Fruit fly (Drosophila melanogaster): ENCODE data around the gene CG3106.

Gene CG3106

dm6 chrX:9650757-9651594 is 11.7 kb downstream of the CG3106 start:
- TF ChIP-seq CG12605 (GFP tag; IDR thresholded peaks at IDR 0.05): peak; percentile 97
- peak; percentile 98 for TF ChIP-seq Ets98B (GFP tag; IDR thresholded peaks at IDR 0.05)
- TF ChIP-seq CG8159 (tag; optimal IDR thresholded peaks at IDR 0.05): peak; percentile 97
- peak; percentile 98 for TF ChIP-seq Snoo (tag; optimal IDR thresholded peaks at IDR 0.05)
- TF ChIP-seq D1 (tag; optimal IDR thresholded peaks at IDR 0.05): peak; percentile 82
- peak; percentile 96 for TF ChIP-seq CG32121 (GFP tag; IDR thresholded peaks at IDR 0.05)
- TF ChIP-seq CG17806 (tag; optimal IDR thresholded peaks at IDR 0.05): peak; percentile 96
- peak; percentile 98 for TF ChIP-seq CG34367 (tag; optimal IDR thresholded peaks at IDR 0.05)
- TF ChIP-seq rn (GFP tag; IDR thresholded peaks at IDR 0.05): peak; percentile 96
- peak; percentile 98 for TF ChIP-seq fd96Ca (GFP tag; IDR thresholded peaks at IDR 0.05)
- TF ChIP-seq gl (tag; optimal IDR thresholded peaks at IDR 0.05): peak; percentile 96
- TF ChIP-seq EcR (GFP tag; optimal IDR thresholded peaks at IDR 0.05): peak; percentile 98
- peak; percentile 97 for TF ChIP-seq Pif1A (GFP tag; optimal IDR thresholded peaks at IDR 0.05)
- peak; percentile 98 for TF ChIP-seq CG15710 (tag; optimal IDR thresholded peaks at IDR 0.05)
- peak; percentile 85 for TF ChIP-seq CG10348 (GFP tag; IDR thresholded peaks at IDR 0.05)
- TF ChIP-seq CG13204 (GFP tag; optimal IDR thresholded peaks at IDR 0.05): peak; percentile 97
- peak; percentile 99 for TF ChIP-seq CG14655 (GFP tag; optimal IDR thresholded peaks at IDR 0.05)
- TF ChIP-seq Pif1B (GFP tag; optimal IDR thresholded peaks at IDR 0.05): peak; percentile 98
- TF ChIP-seq CG9948 (tag; optimal IDR thresholded peaks at IDR 0.05): peak; percentile 97
- TF ChIP-seq CG4496 (GFP tag; IDR thresholded peaks at IDR 0.05): peak; percentile 99
- peak; percentile 98 for TF ChIP-seq CG8301 (tag; optimal IDR thresholded peaks at IDR 0.05)

dm6 chrX:9650048-9650447 is 12.7 kb downstream of the CG3106 start:
- TF ChIP-seq CG9948 (tag; optimal IDR thresholded peaks at IDR 0.05): peak; percentile 95
- TF ChIP-seq Pif1B (GFP tag; optimal IDR thresholded peaks at IDR 0.05): peak; percentile 92
- TF ChIP-seq Ets98B (GFP tag; IDR thresholded peaks at IDR 0.05): peak; percentile 94
- peak; percentile 94 for TF ChIP-seq CG15710 (tag; optimal IDR thresholded peaks at IDR 0.05)
- TF ChIP-seq CG32121 (GFP tag; IDR thresholded peaks at IDR 0.05): peak; percentile 78
- TF ChIP-seq CG8159 (tag; optimal IDR thresholded peaks at IDR 0.05): peak; percentile 92
- peak; percentile 93 for TF ChIP-seq CG34367 (tag; optimal IDR thresholded peaks at IDR 0.05)
- peak; percentile 91 for TF ChIP-seq CG12605 (GFP tag; IDR thresholded peaks at IDR 0.05)
- peak; percentile 83 for TF ChIP-seq D1 (tag; optimal IDR thresholded peaks at IDR 0.05)
- 0 out of 2 replicates have a peak, but pooled peaks have one; percentile 34 for TF ChIP-seq CG10348 (GFP tag; IDR thresholded peaks at IDR 0.05)
- peak; percentile 77 for TF ChIP-seq rn (GFP tag; IDR thresholded peaks at IDR 0.05)
- TF ChIP-seq CG17806 (tag; optimal IDR thresholded peaks at IDR 0.05): peak; percentile 96
- TF ChIP-seq CG14655 (GFP tag; optimal IDR thresholded peaks at IDR 0.05): peak; percentile 97
- TF ChIP-seq Pif1A (GFP tag; optimal IDR thresholded peaks at IDR 0.05): peak; percentile 83
- TF ChIP-seq Snoo (tag; optimal IDR thresholded peaks at IDR 0.05): no peak
- TF ChIP-seq CG8301 (tag; optimal IDR thresholded peaks at IDR 0.05): peak; percentile 96
- TF ChIP-seq CG13204 (GFP tag; optimal IDR thresholded peaks at IDR 0.05): peak; percentile 77
- TF ChIP-seq gl (tag; optimal IDR thresholded peaks at IDR 0.05): peak; percentile 80
- TF ChIP-seq EcR (GFP tag; optimal IDR thresholded peaks at IDR 0.05): peak; percentile 24
- peak; percentile 96 for TF ChIP-seq CG4496 (GFP tag; IDR thresholded peaks at IDR 0.05)
- TF ChIP-seq fd96Ca (GFP tag; IDR thresholded peaks at IDR 0.05): peak; percentile 84

- TF ChIP-seq CG8159 (tag; optimal IDR thresholded peaks at IDR 0.05) (no peak), CG10348 (GFP tag; IDR thresholded peaks at IDR 0.05) (no peak), CG32121 (GFP tag; IDR thresholded peaks at IDR 0.05) (no peak), CG13204 (GFP tag; optimal IDR thresholded peaks at IDR 0.05) (no peak), rn (GFP tag; IDR thresholded peaks at IDR 0.05) (no peak), CG34367 (tag; optimal IDR thresholded peaks at IDR 0.05) (no peak), Pif1A (GFP tag; optimal IDR thresholded peaks at IDR 0.05) (no peak), Snoo (tag; optimal IDR thresholded peaks at IDR 0.05) (no peak), CG8301 (tag; optimal IDR thresholded peaks at IDR 0.05) (no peak), CG15710 (tag; optimal IDR thresholded peaks at IDR 0.05) (no peak), fd96Ca (GFP tag; IDR thresholded peaks at IDR 0.05) (no peak), Ets98B (GFP tag; IDR thresholded peaks at IDR 0.05) (no peak), CG14655 (GFP tag; optimal IDR thresholded peaks at IDR 0.05) (no peak)
Measured at dm6 chrX:9647067-9647466, 15.6 kb downstream of the CG3106 start.

dm6 chrX:9646022-9646421 is 16.7 kb downstream of the CG3106 start:
- TF ChIP-seq CG14655 (GFP tag; optimal IDR thresholded peaks at IDR 0.05) (peak; percentile 97), Snoo (tag; optimal IDR thresholded peaks at IDR 0.05) (peak; percentile 99), CG13204 (GFP tag; optimal IDR thresholded peaks at IDR 0.05) (peak; percentile 97), CG32121 (GFP tag; IDR thresholded peaks at IDR 0.05) (peak; percentile 98), CG8301 (tag; optimal IDR thresholded peaks at IDR 0.05) (peak; percentile 94), CG17806 (tag; optimal IDR thresholded peaks at IDR 0.05) (peak; percentile 93), rn (GFP tag; IDR thresholded peaks at IDR 0.05) (peak; percentile 95), EcR (GFP tag; optimal IDR thresholded peaks at IDR 0.05) (peak; percentile 100), D1 (tag; optimal IDR thresholded peaks at IDR 0.05) (no peak), CG34367 (tag; optimal IDR thresholded peaks at IDR 0.05) (peak; percentile 93), CG15710 (tag; optimal IDR thresholded peaks at IDR 0.05) (peak; percentile 97), CG4496 (GFP tag; IDR thresholded peaks at IDR 0.05) (peak; percentile 99), Pif1A (GFP tag; optimal IDR thresholded peaks at IDR 0.05) (peak; percentile 98), CG12605 (GFP tag; IDR thresholded peaks at IDR 0.05) (peak; percentile 97), CG10348 (GFP tag; IDR thresholded peaks at IDR 0.05) (peak; percentile 90), gl (tag; optimal IDR thresholded peaks at IDR 0.05) (peak; percentile 93), CG8159 (tag; optimal IDR thresholded peaks at IDR 0.05) (peak; percentile 95), Pif1B (GFP tag; optimal IDR thresholded peaks at IDR 0.05) (peak; percentile 98), CG9948 (tag; optimal IDR thresholded peaks at IDR 0.05) (peak; percentile 93), Ets98B (GFP tag; IDR thresholded peaks at IDR 0.05) (peak; percentile 98), fd96Ca (GFP tag; IDR thresholded peaks at IDR 0.05) (peak; percentile 99)

- no peak for TF ChIP-seq CG8301 (tag; optimal IDR thresholded peaks at IDR 0.05)
- TF ChIP-seq EcR (GFP tag; optimal IDR thresholded peaks at IDR 0.05): peak; percentile 56
- TF ChIP-seq Pif1B (GFP tag; optimal IDR thresholded peaks at IDR 0.05): peak; percentile 19
- no peak for TF ChIP-seq CG34367 (tag; optimal IDR thresholded peaks at IDR 0.05)
- no peak for TF ChIP-seq rn (GFP tag; IDR thresholded peaks at IDR 0.05)
Measured at dm6 chrX:9644828-9645227, 17.9 kb downstream of the CG3106 start.

All from whole organism, pupa.